Fruit fly (Drosophila melanogaster): ENCODE data around the gene Vps16A.

DNA sequence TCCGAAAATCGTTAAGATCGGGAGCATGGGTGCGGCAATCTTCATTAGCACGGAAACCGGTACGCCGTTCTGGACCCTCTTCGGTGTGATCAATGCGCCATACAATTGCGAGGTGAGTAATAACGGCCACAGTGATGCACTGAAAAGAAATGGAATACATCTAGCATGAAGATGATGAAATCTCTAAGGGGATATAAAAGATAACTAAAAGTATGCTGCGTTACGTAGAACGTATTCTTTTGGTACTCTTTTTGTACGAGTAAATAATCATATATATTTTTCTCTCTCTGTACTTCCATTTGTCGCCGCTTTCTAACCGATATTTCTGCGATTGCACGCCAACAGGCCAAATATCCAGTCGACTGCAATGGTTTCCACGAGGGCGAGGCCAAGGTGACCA is 16.0 kb upstream of the Vps16A start:
- TF ChIP-seq Dll (optimal IDR thresholded peaks at IDR 0.05): no peak
- no peak for TF ChIP-seq usp (GFP tag; optimal IDR thresholded peaks at IDR 0.05)

Data from whole organism.